Worm (Caenorhabditis elegans) whole organism, late embryonic: ENCODE data around the gene unc-39.

Experiments
- C08G9.2 ChIP-seq: sonication (generic microtip); optimal IDR thresholded peaks from 2 replicates; lab custom pipeline; 2016; ENCODE audit warnings: mild to moderate bottlenecking, missing genetic modification characterization, moderate library complexity, missing compliant biosample characterization
- K02D7.2 ChIP-seq: sonication (generic microtip); optimal IDR thresholded peaks from 2 replicates; lab custom pipeline; 2017; ENCODE audit warnings: mild to moderate bottlenecking, missing genetic modification characterization, missing compliant biosample characterization
- Y22D7AL.16 ChIP-seq: sonication (generic microtip); optimal IDR thresholded peaks from 2 replicates; lab custom pipeline; 2016; ENCODE audit warnings: missing genetic modification characterization, missing compliant biosample characterization
- ahr-1 ChIP-seq: sonication (generic microtip); optimal IDR thresholded peaks from 2 replicates; lab custom pipeline; 2016; ENCODE audit warnings: missing genetic modification characterization, missing compliant biosample characterization
- ama-1 ChIP-seq: fragments of 150-350 bp; optimal IDR thresholded peaks from 2 replicates; lab custom pipeline; 2014
- ceh-18 ChIP-seq: sonication (generic microtip); optimal IDR thresholded peaks from 2 replicates; lab custom pipeline; 2016; ENCODE audit warnings: missing genetic modification characterization, missing compliant biosample characterization
- ceh-19 ChIP-seq: fragments of 200-800 bp; sonication (Bioruptor generic); optimal IDR thresholded peaks from 2 replicates; lab custom pipeline; 2018; ENCODE audit warnings: mild to moderate bottlenecking, missing genetic modification characterization, missing compliant biosample characterization
- ceh-2 ChIP-seq: sonication (generic microtip); optimal IDR thresholded peaks from 2 replicates; lab custom pipeline; 2016; ENCODE audit warnings: missing genotype, missing genetic modification characterization, missing compliant biosample characterization
- ceh-22 ChIP-seq: sonication (generic microtip); optimal IDR thresholded peaks from 2 replicates; lab custom pipeline; 2017; ENCODE audit warnings: missing biosample characterization, missing genetic modification characterization
- ceh-24 ChIP-seq: sonication (generic microtip); optimal IDR thresholded peaks from 2 replicates; lab custom pipeline; 2016; ENCODE audit warnings: mild to moderate bottlenecking, missing genetic modification characterization, missing compliant biosample characterization
- ceh-30 ChIP-seq: fragments of 150-350 bp; optimal IDR thresholded peaks from 2 replicates; lab custom pipeline; 2014; ENCODE audit warnings: missing biosample characterization, missing genetic modification characterization
- ceh-31 ChIP-seq: sonication (generic microtip); optimal IDR thresholded peaks from 2 replicates; lab custom pipeline; 2016; ENCODE audit warnings: missing genetic modification characterization, missing compliant biosample characterization
- ceh-34 ChIP-seq: sonication (generic microtip); optimal IDR thresholded peaks from 2 replicates; lab custom pipeline; 2016; ENCODE audit warnings: mild to moderate bottlenecking, missing genetic modification characterization, missing compliant biosample characterization
- ceh-6 ChIP-seq: fragments of 200-800 bp; sonication (Bioruptor generic); optimal IDR thresholded peaks from 2 replicates; lab custom pipeline; 2018; ENCODE audit warnings: mild to moderate bottlenecking, missing genetic modification characterization, missing compliant biosample characterization
- ceh-9 ChIP-seq: sonication (generic microtip); optimal IDR thresholded peaks from 2 replicates; lab custom pipeline; 2016; ENCODE audit warnings: mild to moderate bottlenecking, missing genetic modification characterization, inconsistent platforms, missing compliant biosample characterization
- che-1 ChIP-seq: sonication (generic microtip); optimal IDR thresholded peaks from 2 replicates; lab custom pipeline; 2016; ENCODE audit warnings: mild to moderate bottlenecking, missing genetic modification characterization, missing compliant biosample characterization
- dve-1 ChIP-seq: sonication (generic microtip); optimal IDR thresholded peaks from 2 replicates; lab custom pipeline; 2017; ENCODE audit warnings: antibody characterized with exemption, mild to moderate bottlenecking, missing genetic modification characterization, missing compliant biosample characterization
- elt-4 ChIP-seq: sonication (generic microtip); optimal IDR thresholded peaks from 2 replicates; lab custom pipeline; 2016; ENCODE audit warnings: missing genetic modification characterization, missing compliant biosample characterization
- ets-4 ChIP-seq: sonication (generic microtip); optimal IDR thresholded peaks from 2 replicates; lab custom pipeline; 2016; ENCODE audit warnings: missing genetic modification characterization, missing compliant biosample characterization
- fkh-10 ChIP-seq: fragments of 150-350 bp; optimal IDR thresholded peaks from 2 replicates; lab custom pipeline; 2014; ENCODE audit warnings: missing biosample characterization, missing genetic modification reagents, missing genetic modification characterization
- fkh-6 ChIP-seq: sonication (generic microtip); optimal IDR thresholded peaks from 2 replicates; lab custom pipeline; 2016; ENCODE audit warnings: missing genetic modification characterization, missing compliant biosample characterization
- hlh-15 ChIP-seq: sonication (generic microtip); optimal IDR thresholded peaks from 2 replicates; lab custom pipeline; 2016; ENCODE audit warnings: missing genetic modification characterization, missing compliant biosample characterization
- hlh-8 ChIP-seq: sonication (generic microtip); optimal IDR thresholded peaks from 2 replicates; lab custom pipeline; 2016; ENCODE audit warnings: missing genotype, missing genetic modification characterization, missing compliant biosample characterization
- lin-11 ChIP-seq: fragments of 200-800 bp; sonication (Bioruptor generic); optimal IDR thresholded peaks from 2 replicates; lab custom pipeline; 2018; ENCODE audit warnings: mild to moderate bottlenecking, missing genetic modification characterization, missing compliant biosample characterization
- mec-3 ChIP-seq: sonication (generic microtip); optimal IDR thresholded peaks from 2 replicates; lab custom pipeline; 2016; ENCODE audit warnings: borderline replicate concordance, missing genetic modification characterization, missing compliant biosample characterization
- nhr-11 ChIP-seq: fragments of 150-350 bp; optimal IDR thresholded peaks from 2 replicates; lab custom pipeline; 2014; ENCODE audit warnings: missing biosample characterization, missing genetic modification characterization
- odd-2 ChIP-seq: sonication (generic microtip); optimal IDR thresholded peaks from 2 replicates; lab custom pipeline; 2017; ENCODE audit warnings: antibody characterized with exemption, mild to moderate bottlenecking, missing genetic modification characterization, missing compliant biosample characterization
- pat-9 ChIP-seq: fragments of 200-800 bp; sonication (Bioruptor generic); optimal IDR thresholded peaks from 2 replicates; lab custom pipeline; 2018; ENCODE audit warnings: mild to moderate bottlenecking, missing genetic modification characterization, moderate library complexity, missing compliant biosample characterization
- pax-1 ChIP-seq: fragments of 150-350 bp; optimal IDR thresholded peaks from 2 replicates; lab custom pipeline; 2014; ENCODE audit warnings: missing biosample characterization, missing genetic modification characterization
- pha-2 ChIP-seq: sonication (generic microtip); optimal IDR thresholded peaks from 2 replicates; lab custom pipeline; 2017; ENCODE audit warnings: mild to moderate bottlenecking, missing genetic modification characterization, missing compliant biosample characterization
- pha-4 ChIP-seq: fragments of 150-350 bp; optimal IDR thresholded peaks from 2 replicates; lab custom pipeline; 2018; ENCODE audit warnings: missing biosample characterization, missing genetic modification reagents, missing genetic modification characterization
- pqm-1 ChIP-seq: sonication (generic microtip); optimal IDR thresholded peaks from 2 replicates; lab custom pipeline; 2016; ENCODE audit warnings: missing genetic modification characterization, missing compliant biosample characterization
- ref-2 ChIP-seq: sonication (generic microtip); optimal IDR thresholded peaks from 2 replicates; lab custom pipeline; 2016; ENCODE audit warnings: missing genetic modification characterization, missing compliant biosample characterization
- sox-2 ChIP-seq: fragments of 200-800 bp; sonication (Bioruptor generic); IDR thresholded peaks from 2 replicates; pipeline ENCODE4 v1.3.6; 2022; ENCODE audit warnings: missing genetic modification reagents, missing genetic modification characterization, missing compliant biosample characterization
- sox-4 ChIP-seq: sonication (generic microtip); optimal IDR thresholded peaks from 2 replicates; lab custom pipeline; 2017; ENCODE audit warnings: mild to moderate bottlenecking, missing genetic modification characterization, inconsistent platforms, missing compliant biosample characterization
- syd-9 ChIP-seq: sonication (generic microtip); optimal IDR thresholded peaks from 2 replicates; lab custom pipeline; 2016; ENCODE audit warnings: mild to moderate bottlenecking, missing genetic modification characterization, moderate library complexity, missing compliant biosample characterization
- tbx-2 ChIP-seq: sonication (generic microtip); optimal IDR thresholded peaks from 2 replicates; lab custom pipeline; 2016; ENCODE audit warnings: missing genetic modification characterization, missing compliant biosample characterization
- tbx-7 ChIP-seq: sonication (generic microtip); optimal IDR thresholded peaks from 2 replicates; lab custom pipeline; 2016; ENCODE audit warnings: missing genotype, missing genetic modification characterization, missing compliant biosample characterization
- unc-55 ChIP-seq: sonication (generic microtip); optimal IDR thresholded peaks from 2 replicates; lab custom pipeline; 2017; ENCODE audit warnings: missing biosample characterization, missing genetic modification reagents, missing genetic modification characterization
- ztf-16 ChIP-seq: sonication (generic microtip); optimal IDR thresholded peaks from 2 replicates; lab custom pipeline; 2017; ENCODE audit warnings: missing genetic modification characterization, missing compliant biosample characterization

Gene unc-39

ce11 chrV:14394743-14395142 is 21.9 kb downstream of the unc-39 start, which contains the start of gene C15H11.13:
Gene C15H11.13, plus strand, starts transcription at chrV:14395043.
- TF ChIP-seq lin-11 (tag; lab: Kevin White, UChicago) = no peak
- TF ChIP-seq odd-2 (tag; lab: Kevin White, UChicago) = no peak
- TF ChIP-seq hlh-15 = no peak
- TF ChIP-seq fkh-10 (GFP tag; lab: Kevin White, UChicago) = no peak
- no peak for TF ChIP-seq ceh-9 (tag; lab: Kevin White, UChicago)
- TF ChIP-seq sox-4 (tag; lab: Kevin White, UChicago) = no peak

- TF ChIP-seq ceh-18 (tag; lab: Kevin White, UChicago) (no peak), ahr-1 (no peak)
These were observed 23.3 kb downstream of the unc-39 start for ce11 chrV:14396123-14396669.

- no peak for TF ChIP-seq ceh-22 (tag; lab: Kevin White, UChicago)
- no peak for TF ChIP-seq ceh-6 (GFP tag; lab: Kevin White, UChicago)
- TF ChIP-seq fkh-10 (GFP tag; lab: Kevin White, UChicago) = no peak
- no peak for TF ChIP-seq ceh-34 (tag; lab: Kevin White, UChicago)
- no peak for TF ChIP-seq tbx-2 (tag; lab: Kevin White, UChicago)
- no peak for TF ChIP-seq tbx-7 (tag; lab: Kevin White, UChicago)
These were observed 32.8 kb downstream of the unc-39 start for ce11 chrV:14405647-14406046.

ce11 chrV:14408774-14409173 is 35.9 kb downstream of the unc-39 start, which contains the start of gene gnrr-2:
Gene gnrr-2, plus strand, starts transcription at chrV:14409074.
- TF ChIP-seq pat-9 (tag; lab: Kevin White, UChicago) = no peak
- TF ChIP-seq ceh-2 (tag; lab: Kevin White, UChicago) = no peak
- no peak for TF ChIP-seq hlh-8
- no peak for TF ChIP-seq elt-4 (tag; lab: Kevin White, UChicago)
- no peak for TF ChIP-seq C08G9.2 (tag; lab: Kevin White, UChicago)
- TF ChIP-seq ref-2 = no peak
- TF ChIP-seq pha-2 (tag; lab: Kevin White, UChicago) = no peak
- TF ChIP-seq fkh-6 = no peak
- TF ChIP-seq ama-1 (lab: Kevin White, UChicago) = no peak
- no peak for TF ChIP-seq nhr-11 (tag; lab: Kevin White, UChicago)
- TF ChIP-seq sox-2 = no peak

ce11 chrV:14409905-14410304 is 37.0 kb downstream of the unc-39 start:
- TF ChIP-seq pat-9 (tag; lab: Kevin White, UChicago) = no peak
- TF ChIP-seq odd-2 (tag; lab: Kevin White, UChicago) = no peak
- no peak for TF ChIP-seq syd-9 (tag; lab: Kevin White, UChicago)
- no peak for TF ChIP-seq ceh-19
- TF ChIP-seq pha-4 (tag; lab: Kevin White, UChicago) = no peak
- no peak for TF ChIP-seq mec-3 (tag; lab: Kevin White, UChicago)
- TF ChIP-seq ztf-16 = no peak

- TF ChIP-seq mec-3 (tag; lab: Kevin White, UChicago) (no peak), hlh-15 (no peak), ref-2 (no peak)
These were observed 39.1 kb downstream of the unc-39 start for ce11 chrV:14411989-14412388.

ce11 chrV:14414032-14414431 is 41.2 kb downstream of the unc-39 start:
- TF ChIP-seq hlh-8 (no peak), tbx-2 (tag; lab: Kevin White, UChicago) (no peak), ceh-6 (GFP tag; lab: Kevin White, UChicago) (no peak), ceh-30 (tag; lab: Kevin White, UChicago) (no peak), unc-55 (GFP tag; lab: Kevin White, UChicago) (no peak), ceh-9 (tag; lab: Kevin White, UChicago) (no peak), pax-1 (tag; lab: Kevin White, UChicago) (no peak), K02D7.2 (tag; lab: Kevin White, UChicago) (no peak), sox-2 (no peak), ceh-31 (tag; lab: Kevin White, UChicago) (no peak), che-1 (tag; lab: Kevin White, UChicago) (no peak), dve-1 (no peak), lin-11 (tag; lab: Kevin White, UChicago) (no peak), ref-2 (no peak), ets-4 (tag; lab: Kevin White, UChicago) (no peak), Y22D7AL.16 (tag; lab: Kevin White, UChicago) (no peak), fkh-6 (no peak), pqm-1 (no peak), ceh-24 (tag; lab: Kevin White, UChicago) (no peak), pha-4 (tag; lab: Kevin White, UChicago) (no peak)
